Worm (Caenorhabditis elegans) whole organism, L2 larva: Measurements from ENCODE around the gene K01D12.1.

Experiments
- nhr-25 ChIP-seq: fragments of 150-350 bp; sonication (generic microtip); optimal IDR thresholded peaks from 3 replicates; lab custom pipeline; 2014; ENCODE audit warnings: missing biosample characterization, missing genetic modification characterization
- skn-1 ChIP-seq: sonication (generic microtip); optimal IDR thresholded peaks from 2 replicates; lab custom pipeline; 2017; ENCODE audit warnings: missing biosample characterization, missing genetic modification characterization

K01D12.1 gene

DNA sequence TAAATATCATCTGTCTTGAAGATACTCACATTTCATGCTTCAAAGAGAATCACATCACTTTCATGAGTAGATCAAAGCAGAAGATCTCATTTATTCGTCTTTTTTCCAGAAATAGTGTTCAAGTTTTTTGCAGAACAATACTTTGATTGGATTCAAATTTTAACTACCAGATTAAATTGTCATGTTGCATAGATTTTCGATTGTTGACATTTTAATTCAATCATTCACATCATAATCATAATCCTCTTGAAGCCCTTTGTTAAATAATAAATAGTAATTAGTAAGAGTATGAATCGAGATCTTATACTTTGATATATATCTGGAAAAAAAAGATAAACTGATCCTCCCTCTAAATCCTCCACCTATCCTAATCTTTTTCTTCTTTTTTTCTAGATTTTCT lies 50.5 kb downstream of the K01D12.1 start:
- TF ChIP-seq nhr-25 (no peak), skn-1 (tag; lab: Kevin White, UChicago) (no peak)
